Fruit fly (Drosophila melanogaster): ENCODE data around the gene CG3168.
A peak's percentile ranks its signal among the peaks of the same experiment; 100 is the strongest.

CG3168 gene

dm6 chrX:6706570-6707306 lies 33.0 kb downstream of the CG3168 start (continued):
- TF ChIP-seq Hand (GFP tag; optimal IDR thresholded peaks at IDR 0.05): no peak
- no peak for TF ChIP-seq CG6854 (GFP tag; optimal IDR thresholded peaks at IDR 0.05)
- no peak for TF ChIP-seq HmgD (GFP tag; optimal IDR thresholded peaks at IDR 0.05)
- no peak for TF ChIP-seq ftz-f1 (GFP tag; optimal IDR thresholded peaks at IDR 0.05)
- peak; percentile 8 for TF ChIP-seq ATbp (GFP tag; optimal IDR thresholded peaks at IDR 0.05)
- no peak for TF ChIP-seq odd (GFP tag; optimal IDR thresholded peaks at IDR 0.05)
- TF ChIP-seq knrl (GFP tag; IDR thresholded peaks at IDR 0.05; ENCODE audit: partially characterized antibody): no peak
- TF ChIP-seq Neu2 (GFP tag; optimal IDR thresholded peaks at IDR 0.05; ENCODE audit: borderline replicate concordance): no peak
- TF ChIP-seq so (GFP tag; IDR thresholded peaks at IDR 0.05): no peak
- no peak for TF ChIP-seq inv (GFP tag; IDR thresholded peaks at IDR 0.05; ENCODE audit: partially characterized antibody)
- TF ChIP-seq CG10366 (GFP tag; IDR thresholded peaks at IDR 0.05): no peak
- TF ChIP-seq CkIIα-i1 (GFP tag; IDR thresholded peaks at IDR 0.05): no peak
- TF ChIP-seq exex (tag; optimal IDR thresholded peaks at IDR 0.05): peak; percentile 18
- no peak for TF ChIP-seq Optix (GFP tag; IDR thresholded peaks at IDR 0.05)
- TF ChIP-seq pb (GFP tag; optimal IDR thresholded peaks at IDR 0.05): no peak
- 0 out of 4 replicates have a peak, but pooled peaks have one; percentile 49 for TF ChIP-seq chinmo (GFP tag; IDR thresholded peaks at IDR 0.05; ENCODE audit: partially characterized antibody)
- no peak for TF ChIP-seq CG3065 (GFP tag; optimal IDR thresholded peaks at IDR 0.05)
- no peak for TF ChIP-seq ci (GFP tag; IDR thresholded peaks at IDR 0.05)
- no peak for TF ChIP-seq repo (GFP tag; optimal IDR thresholded peaks at IDR 0.05)
- 0 out of 2 replicates have a peak, but pooled peaks have one; percentile 12 for TF ChIP-seq NFAT (GFP tag; IDR thresholded peaks at IDR 0.05)
- TF ChIP-seq CG2202 (tag; optimal IDR thresholded peaks at IDR 0.05): no peak
- TF ChIP-seq CTCF (GFP tag; optimal IDR thresholded peaks at IDR 0.05): no peak
- TF ChIP-seq gsb-n (tag; optimal IDR thresholded peaks at IDR 0.05): no peak
- TF ChIP-seq Atf3 (GFP tag; optimal IDR thresholded peaks at IDR 0.05): no peak
- no peak for TF ChIP-seq tin (GFP tag; optimal IDR thresholded peaks at IDR 0.05)
- TF ChIP-seq ab (GFP tag; optimal IDR thresholded peaks at IDR 0.05): no peak
- peak; percentile 97 for TF ChIP-seq CG5180 (GFP tag; optimal IDR thresholded peaks at IDR 0.05)
- peak; percentile 36 for TF ChIP-seq sd (tag; optimal IDR thresholded peaks at IDR 0.05)
- TF ChIP-seq tgo (GFP tag; IDR thresholded peaks at IDR 0.05): no peak
- no peak for TF ChIP-seq CG3726 (GFP tag; IDR thresholded peaks at IDR 0.05)
- TF ChIP-seq CG33213 (GFP tag; optimal IDR thresholded peaks at IDR 0.05): no peak
- TF ChIP-seq Taf1 (GFP tag; IDR thresholded peaks at IDR 0.05): no peak
- TF ChIP-seq Med (GFP tag): peak; percentile 6
- TF ChIP-seq CG8924 (tag; optimal IDR thresholded peaks at IDR 0.05): no peak
- no peak for TF ChIP-seq CG17186 (GFP tag; optimal IDR thresholded peaks at IDR 0.05)
- no peak for TF ChIP-seq CG7372 (GFP tag; IDR thresholded peaks at IDR 0.05)
- TF ChIP-seq grau (tag; optimal IDR thresholded peaks at IDR 0.05): peak; percentile 16
- TF ChIP-seq Gug (GFP tag; IDR thresholded peaks at IDR 0.05): no peak
- TF ChIP-seq CG16779 (GFP tag; IDR thresholded peaks at IDR 0.05): no peak
- no peak for TF ChIP-seq CG17385 (GFP tag; optimal IDR thresholded peaks at IDR 0.05)
- no peak for TF ChIP-seq crc (GFP tag; optimal IDR thresholded peaks at IDR 0.05)
- no peak for TF ChIP-seq her (GFP tag; optimal IDR thresholded peaks at IDR 0.05)
- TF ChIP-seq CG33557 (GFP tag; optimal IDR thresholded peaks at IDR 0.05): no peak
- TF ChIP-seq CG18476 (GFP tag; optimal IDR thresholded peaks at IDR 0.05): no peak
- TF ChIP-seq jigr1 (GFP tag; IDR thresholded peaks at IDR 0.05): no peak
- TF ChIP-seq CG18619 (GFP tag; optimal IDR thresholded peaks at IDR 0.05): no peak
- TF ChIP-seq CG14667 (GFP tag; IDR thresholded peaks at IDR 0.05): no peak
- TF ChIP-seq tll (GFP tag; optimal IDR thresholded peaks at IDR 0.05): no peak
- TF ChIP-seq MESR4 (GFP tag; optimal IDR thresholded peaks at IDR 0.05): no peak
- no peak for TF ChIP-seq MBD-R2 (GFP tag; IDR thresholded peaks at IDR 0.05)
- TF ChIP-seq CG4328 (GFP tag; optimal IDR thresholded peaks at IDR 0.05): no peak

Data from whole organism, embryonic.